Fruit fly (Drosophila melanogaster) whole organism: ENCODE results near the gene CG33978.

Experiments used
- CG8478 ChIP-seq: fragments of >200 bp; optimal IDR thresholded peaks from 2 replicates; lab custom pipeline; 2018; ENCODE audit warnings: inconsistent platforms
- Dll ChIP-seq: fragments of >200 bp; optimal IDR thresholded peaks from 2 replicates; lab custom pipeline; 2017
- EcR ChIP-seq, 2 experiments: fragments of >200 bp; optimal IDR thresholded peaks; 2 replicates each; lab custom pipeline; 2017; ENCODE audit warnings: missing biosample characterization in 2 of 2, missing genetic modification characterization in 2 of 2, missing genetic modification reagents in 2 of 2
- pan ChIP-seq: fragments of >200 bp; optimal IDR thresholded peaks from 2 replicates; lab custom pipeline; 2017
- psq ChIP-seq: fragments of >200 bp; optimal IDR thresholded peaks from 2 replicates; lab custom pipeline; 2017
- usp ChIP-seq: fragments of >200 bp; optimal IDR thresholded peaks from 2 replicates; lab custom pipeline; 2017; ENCODE audit warnings: missing biosample characterization, missing genetic modification characterization, mixed read lengths

Gene CG33978

dm6 chr4:175245-175644 is at the start of gene CG33978:
TSS of gene CG33978 (minus strand) at chr4:175639.
- no peak for TF ChIP-seq pan (lab: Kevin White, UChicago)

DNA sequence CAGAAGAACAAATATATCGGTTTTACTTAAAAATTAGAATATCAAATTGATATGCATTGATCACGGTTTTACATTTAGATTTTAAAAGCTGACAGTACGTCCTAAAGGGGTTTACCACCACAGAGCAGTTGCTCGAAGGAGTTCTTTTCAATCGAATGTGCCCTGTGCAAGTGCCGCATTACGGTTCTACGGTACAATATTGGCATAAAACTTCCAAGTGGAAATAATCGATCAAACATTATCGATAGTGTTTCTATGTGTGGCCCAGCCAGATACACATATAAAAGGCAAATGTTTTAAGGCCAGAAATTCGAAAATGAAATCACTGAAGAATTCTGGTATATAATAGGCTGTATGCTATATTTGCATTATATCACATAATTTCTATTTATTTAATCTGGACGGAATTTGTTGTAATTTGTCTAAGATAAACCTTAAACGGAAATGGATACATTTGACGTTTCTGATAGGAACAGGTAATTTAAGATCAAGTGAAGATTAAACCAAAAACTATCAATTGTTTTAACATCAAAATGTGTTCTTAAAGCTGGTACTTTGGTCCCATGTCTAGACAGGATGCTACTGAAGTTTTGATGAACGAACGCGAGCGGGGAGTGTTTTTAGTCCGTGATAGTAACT is 34.7 kb upstream of the CG33978 start, which contains the start of gene Crk:
TSS of gene Crk (plus strand) at position 214 of the 639 bp plus-strand sequence.
- no peak for TF ChIP-seq EcR (GFP tag; optimal IDR thresholded peaks at IDR 0.05; lab: Kevin White, UChicago)
- TF ChIP-seq CG8478 (lab: Kevin White, UChicago), result no peak
- TF ChIP-seq pan (lab: Kevin White, UChicago), result no peak
- TF ChIP-seq psq (lab: Kevin White, UChicago), result no peak
- no peak for TF ChIP-seq usp
- no peak for TF ChIP-seq Dll

DNA sequence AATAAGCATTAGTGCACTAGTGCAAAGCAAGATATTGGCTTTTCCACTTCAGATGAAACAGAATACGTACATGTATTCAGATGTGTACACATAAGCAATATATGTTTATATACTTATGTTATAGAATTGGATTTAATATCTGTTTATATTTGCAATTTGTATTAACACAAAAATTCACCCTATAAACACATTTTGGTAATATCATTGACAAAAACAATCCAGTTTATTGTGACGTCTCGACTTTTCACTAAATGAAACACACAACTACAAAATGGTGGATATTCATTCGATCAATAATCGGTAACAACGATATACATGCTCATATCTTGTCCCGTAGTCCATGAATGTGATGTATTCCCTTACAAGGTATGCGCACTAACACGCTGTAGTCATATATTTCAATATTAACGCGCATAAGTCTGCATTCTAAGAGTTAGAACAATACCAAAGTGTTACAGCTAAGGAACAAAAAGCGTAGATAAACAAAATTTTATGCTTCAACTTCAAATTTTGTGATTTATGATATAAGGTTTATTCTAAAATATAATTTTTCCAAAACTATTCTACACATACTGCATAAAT is 30.3 kb upstream of the CG33978 start, which contains the start of gene CG31998:
TSS of gene CG31998 (minus strand) at position 275 of the 582 bp plus-strand sequence.
- TF ChIP-seq psq (lab: Kevin White, UChicago) (no peak), usp (no peak), CG8478 (lab: Kevin White, UChicago) (no peak), pan (lab: Kevin White, UChicago) (no peak), Dll (no peak), EcR (GFP tag; optimal IDR thresholded peaks at IDR 0.05; lab: Kevin White, UChicago) (no peak)

DNA sequence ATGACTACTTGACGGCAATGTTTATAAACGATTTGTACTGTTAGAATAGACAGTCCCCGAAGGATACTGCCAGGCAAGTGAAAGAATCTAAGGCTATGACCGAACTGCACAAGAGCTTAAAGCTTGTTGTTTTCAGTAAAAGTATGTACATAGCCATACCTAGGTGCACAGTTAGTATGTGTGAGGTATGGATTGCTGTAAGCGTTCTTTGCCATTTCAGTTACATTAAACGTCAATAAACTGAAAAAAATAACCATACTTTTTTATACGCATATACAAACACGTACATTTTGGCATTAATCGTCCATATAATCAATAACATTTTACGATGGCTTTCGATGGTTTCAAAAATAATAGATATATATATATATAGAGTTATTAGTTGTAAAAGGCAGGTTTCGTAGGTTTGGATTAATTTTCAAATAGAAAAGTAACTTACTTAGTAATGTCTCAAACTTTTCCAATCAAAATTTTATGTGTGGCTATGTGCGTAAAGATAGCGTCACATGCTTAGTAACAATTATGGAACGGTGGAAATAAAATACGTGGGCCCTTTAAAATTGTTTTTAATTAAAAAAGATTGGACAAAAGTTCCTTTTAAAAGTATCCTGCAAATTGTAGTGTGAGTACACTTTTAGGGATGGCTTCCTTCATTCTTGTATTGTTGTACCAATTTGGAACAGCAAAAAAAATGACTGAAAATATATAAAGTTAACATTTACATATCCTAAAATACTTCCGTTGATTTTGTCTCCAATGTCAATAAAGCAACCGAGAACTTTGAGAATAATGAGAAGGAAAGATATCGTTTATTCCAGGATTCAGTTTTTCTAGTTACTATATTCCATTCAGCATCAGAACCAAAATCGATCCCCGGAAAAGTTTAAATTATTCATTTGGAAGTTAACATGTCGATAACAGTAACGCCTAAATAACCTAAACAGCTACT is 18.2 kb upstream of the CG33978 start, which contains the start of gene Abcd1:
TSS of gene Abcd1 (minus strand) at position 444 of the 949 bp plus-strand sequence.
- no peak for TF ChIP-seq usp
- no peak for TF ChIP-seq psq (lab: Kevin White, UChicago)
- no peak for TF ChIP-seq CG8478 (lab: Kevin White, UChicago)
- no peak for TF ChIP-seq Dll
- TF ChIP-seq pan (lab: Kevin White, UChicago), result no peak
- TF ChIP-seq EcR (GFP tag; optimal IDR thresholded peaks at IDR 0.05; lab: Kevin White, UChicago), result no peak

DNA sequence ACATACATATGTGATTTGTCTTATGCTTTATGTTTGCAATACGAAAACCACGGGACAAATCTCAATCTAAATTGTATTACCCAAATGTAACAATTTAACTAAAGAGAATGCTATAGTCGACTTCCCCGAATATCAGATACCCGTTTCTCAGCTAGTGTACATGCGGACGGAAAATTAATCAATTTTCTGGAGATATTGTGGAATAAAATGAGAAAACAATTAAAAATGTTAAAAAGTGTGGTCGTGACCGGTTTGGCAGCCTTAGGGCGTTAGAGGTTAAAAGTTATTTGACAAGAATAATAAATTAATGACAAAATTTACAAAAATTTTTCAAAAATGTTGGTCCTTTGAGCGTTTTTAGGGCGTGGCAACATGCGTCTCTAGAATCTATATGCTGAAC is 17.1 kb upstream of the CG33978 start:
- TF ChIP-seq pan (lab: Kevin White, UChicago) (no peak), usp (no peak), EcR (GFP tag; optimal IDR thresholded peaks at IDR 0.05; lab: Kevin White, UChicago) (no peak), Dll (no peak), CG8478 (lab: Kevin White, UChicago) (no peak), psq (lab: Kevin White, UChicago) (no peak)

- TF ChIP-seq EcR (GFP tag; optimal IDR thresholded peaks at IDR 0.05; lab: Kevin White, UChicago) (no peak), usp (no peak), Dll (no peak), pan (lab: Kevin White, UChicago) (no peak), psq (lab: Kevin White, UChicago) (no peak), CG8478 (lab: Kevin White, UChicago) (no peak)
These were observed 8.2 kb upstream of the CG33978 start for dm6 chr4:183681-184080.

dm6 chr4:181639-182038 is 6.2 kb upstream of the CG33978 start:
- TF ChIP-seq EcR (GFP tag; optimal IDR thresholded peaks at IDR 0.05; lab: Kevin White, UChicago), result no peak
- TF ChIP-seq pan (lab: Kevin White, UChicago), result no peak
- TF ChIP-seq Dll, result no peak
- no peak for TF ChIP-seq psq (lab: Kevin White, UChicago)
- no peak for TF ChIP-seq usp
- no peak for TF ChIP-seq CG8478 (lab: Kevin White, UChicago)

dm6 chr4:180780-181179 is 5.3 kb upstream of the CG33978 start:
- TF ChIP-seq Dll, result no peak
- TF ChIP-seq EcR (GFP tag; optimal IDR thresholded peaks at IDR 0.05; lab: Kevin White, UChicago), result no peak
- TF ChIP-seq psq (lab: Kevin White, UChicago), result no peak
- TF ChIP-seq usp, result no peak
- no peak for TF ChIP-seq CG8478 (lab: Kevin White, UChicago)
- TF ChIP-seq pan (lab: Kevin White, UChicago), result no peak

- TF ChIP-seq CG8478 (lab: Kevin White, UChicago), result no peak
- TF ChIP-seq EcR (GFP tag; optimal IDR thresholded peaks at IDR 0.05; lab: Kevin White, UChicago), result no peak
- TF ChIP-seq usp, result no peak
- TF ChIP-seq psq (lab: Kevin White, UChicago), result no peak
- TF ChIP-seq pan (lab: Kevin White, UChicago), result no peak
- no peak for TF ChIP-seq Dll
These were observed 4.5 kb upstream of the CG33978 start for dm6 chr4:179920-180261.

DNA sequence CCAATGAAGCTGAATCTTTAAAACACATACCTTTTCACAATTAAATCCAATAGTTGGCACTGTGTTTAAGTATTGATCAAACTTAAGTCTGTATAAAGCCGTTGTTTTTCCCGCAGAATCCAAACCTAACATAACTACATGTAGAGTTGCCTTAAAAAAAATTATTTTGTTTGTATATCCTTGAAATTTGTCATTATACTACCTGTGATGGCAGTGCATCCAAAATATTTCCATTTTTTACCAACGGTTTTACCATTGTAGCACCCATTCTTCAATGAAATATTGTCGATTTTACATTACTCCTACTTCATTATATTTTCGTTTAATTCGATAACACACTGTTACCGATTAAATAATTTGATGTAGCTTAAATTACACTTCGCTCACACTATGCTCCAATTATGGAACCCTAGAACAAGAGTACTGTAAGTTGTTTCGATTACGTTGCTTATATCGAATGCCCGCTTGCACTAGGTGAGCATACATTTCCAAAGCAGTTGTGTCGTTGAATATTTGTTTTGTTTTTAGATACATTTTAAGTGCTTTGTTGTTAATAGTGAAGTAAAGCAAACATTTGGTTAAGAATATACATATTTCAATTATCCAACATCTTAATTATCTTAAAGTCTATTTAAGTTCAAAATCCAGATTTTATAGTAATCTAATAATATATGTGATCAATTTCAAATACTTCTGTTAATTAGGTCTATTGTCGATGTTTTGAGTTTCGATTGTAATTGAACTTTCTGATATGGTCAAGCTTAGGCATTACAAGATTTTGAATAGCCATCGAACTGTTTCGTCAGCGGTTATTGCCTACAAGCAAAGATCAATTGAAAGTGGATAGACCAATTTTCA is 3.9 kb upstream of the CG33978 start, which contains the start of gene Arl4:
TSS of gene Arl4 (minus strand) at position 328 of the 858 bp plus-strand sequence.
- TF ChIP-seq psq (lab: Kevin White, UChicago), result no peak
- no peak for TF ChIP-seq EcR (GFP tag; optimal IDR thresholded peaks at IDR 0.05; lab: Kevin White, UChicago)
- TF ChIP-seq pan (lab: Kevin White, UChicago), result no peak
- TF ChIP-seq CG8478 (lab: Kevin White, UChicago), result no peak
- TF ChIP-seq usp, result no peak
- TF ChIP-seq Dll, result no peak

DNA sequence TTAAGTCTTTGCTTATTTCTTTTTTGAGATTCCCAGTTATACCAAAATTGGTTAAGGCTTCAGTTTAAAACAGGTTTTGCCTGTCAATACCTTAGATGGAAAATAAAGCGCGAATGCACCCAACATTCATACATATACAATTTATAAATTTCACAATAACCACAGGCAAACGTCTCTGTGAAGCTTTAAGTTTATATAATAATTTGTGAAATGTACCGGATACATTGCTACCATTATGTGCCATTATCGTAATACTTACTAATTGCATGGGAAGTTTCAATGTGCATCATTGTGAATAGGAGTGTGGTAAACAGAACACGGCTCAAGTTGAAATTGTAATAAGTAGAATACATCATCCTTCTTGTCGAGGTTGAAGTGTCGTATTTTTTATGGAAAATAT is 913 bp downstream of the CG33978 start:
- TF ChIP-seq Dll (no peak), usp (no peak)
